Fruit fly (Drosophila melanogaster) whole organism, wandering third instar larva: ENCODE results near the gene CG5255.

Source experiments
- Abd-B ChIP-seq: fragments of >200 bp; optimal IDR thresholded peaks from 2 replicates; lab custom pipeline; 2017; ENCODE audit warnings: missing biosample characterization, missing genetic modification characterization
- CG32264 ChIP-seq: fragments of 200-800 bp; sonication (Bioruptor generic); optimal IDR thresholded peaks from 2 replicates; lab custom pipeline; 2016; ENCODE audit warnings: missing biosample characterization, missing genetic modification characterization
- CG9705 ChIP-seq: fragments of 200-800 bp; sonication (Bioruptor generic); optimal IDR thresholded peaks from 2 replicates; lab custom pipeline; 2018; ENCODE audit warnings: missing biosample characterization, mild to moderate bottlenecking, missing genetic modification characterization
- CrebA ChIP-seq: fragments of 200-800 bp; sonication (Bioruptor generic); optimal IDR thresholded peaks from 2 replicates; lab custom pipeline; 2016; ENCODE audit warnings: missing biosample characterization, mild to moderate bottlenecking, missing genetic modification characterization, borderline replicate concordance
- Dfd ChIP-seq: fragments of >200 bp; optimal IDR thresholded peaks from 2 replicates; lab custom pipeline; 2017; ENCODE audit warnings: missing biosample characterization, missing genetic modification characterization
- Dif ChIP-seq: fragments of 200-275, 200-300 bp; sonication (Bioruptor generic); optimal IDR thresholded peaks from 2 replicates; lab custom pipeline; 2018; ENCODE audit warnings: missing biosample characterization, missing genetic modification characterization; ENCODE audit not compliant: partially characterized antibody
- GATAd ChIP-seq: sonication (Bioruptor generic); optimal IDR thresholded peaks from 2 replicates; lab custom pipeline; 2016; ENCODE audit warnings: missing biosample characterization, missing genetic modification characterization
- HLH106 ChIP-seq: fragments of 200-800 bp; optimal IDR thresholded peaks from 3 replicates; lab custom pipeline; 2019; ENCODE audit warnings: missing biosample characterization, mild to moderate bottlenecking, missing genetic modification characterization, moderate library complexity
- Hnf4 ChIP-seq: fragments of 200-800 bp; sonication (Bioruptor generic); optimal IDR thresholded peaks from 2 replicates; lab custom pipeline; 2016; ENCODE audit warnings: missing biosample characterization, mild to moderate bottlenecking, missing genetic modification characterization
- Hr78 ChIP-seq: fragments of >200 bp; optimal IDR thresholded peaks from 2 replicates; lab custom pipeline; 2017; ENCODE audit warnings: missing biosample characterization, missing genetic modification characterization
- Hr83 ChIP-seq: fragments of 200-300 bp; sonication (Bioruptor generic); optimal IDR thresholded peaks from 2 replicates; lab custom pipeline; 2016; ENCODE audit warnings: missing biosample characterization, mild to moderate bottlenecking, missing genetic modification characterization, moderate library complexity; ENCODE audit not compliant: poor library complexity, severe bottlenecking
- Jra ChIP-seq: sonication (Bioruptor generic); optimal IDR thresholded peaks from 2 replicates; lab custom pipeline; 2016; ENCODE audit warnings: missing biosample characterization, missing genetic modification characterization
- Mio ChIP-seq: sonication (Bioruptor generic); optimal IDR thresholded peaks from 2 replicates; lab custom pipeline; 2016; ENCODE audit warnings: missing biosample characterization, missing genetic modification characterization
- Myc ChIP-seq: fragments of >200 bp; optimal IDR thresholded peaks from 2 replicates; lab custom pipeline; 2017
- N ChIP-seq: fragments of >200 bp; optimal IDR thresholded peaks from 2 replicates; lab custom pipeline; 2018; ENCODE audit warnings: missing biosample characterization, missing external identifiers, missing genetic modification characterization
- OdsH ChIP-seq: fragments of 200-800 bp; sonication (Bioruptor generic); optimal IDR thresholded peaks from 2 replicates; lab custom pipeline; 2016; ENCODE audit warnings: missing biosample characterization, mild to moderate bottlenecking, missing genetic modification characterization
- Rel ChIP-seq, 2 experiments: fragments of 200-800 bp; sonication (Bioruptor generic) in 1 of 2; optimal IDR thresholded peaks; 2 replicates in 1 of 2; 3 replicates in 1 of 2; lab custom pipeline; 2016 to 2019; ENCODE audit warnings: mild to moderate bottlenecking in 2 of 2, missing biosample characterization in 2 of 2, missing genetic modification characterization in 2 of 2, moderate library complexity in 1 of 2
- Sp1 ChIP-seq: fragments of 200-800 bp; sonication (Bioruptor generic); optimal IDR thresholded peaks from 3 replicates; lab custom pipeline; 2019; ENCODE audit warnings: missing biosample characterization, mild to moderate bottlenecking, missing genetic modification characterization, moderate library complexity
- Vsx2 ChIP-seq: fragments of 200-300, 225-300 bp; sonication (Bioruptor generic); optimal IDR thresholded peaks from 2 replicates; lab custom pipeline; 2018; ENCODE audit warnings: missing biosample characterization, missing genetic modification characterization; ENCODE audit not compliant: partially characterized antibody
- brk ChIP-seq: fragments of 200-800 bp; sonication (Bioruptor generic); optimal IDR thresholded peaks from 2 replicates; lab custom pipeline; 2016; ENCODE audit warnings: missing biosample characterization, mild to moderate bottlenecking, missing genetic modification characterization
- dl ChIP-seq, 2 experiments: fragments of 175-275, 200-275 bp in 1 of 2; fragments of 200-275 bp in 1 of 2; sonication (Bioruptor generic); optimal IDR thresholded peaks; lab custom pipeline; 2018; ENCODE audit warnings: mild to moderate bottlenecking in 2 of 2, missing biosample characterization in 2 of 2, missing genetic modification characterization in 2 of 2, moderate library complexity in 2 of 2; ENCODE audit not compliant: partially characterized antibody in 2 of 2, insufficient read depth in 1 of 2
- dmrt93B ChIP-seq: fragments of 200-800 bp; sonication (Bioruptor generic); optimal IDR thresholded peaks from 2 replicates; lab custom pipeline; 2018; ENCODE audit warnings: missing biosample characterization, mild to moderate bottlenecking, missing genetic modification characterization
- dsf ChIP-seq: sonication (Bioruptor generic); optimal IDR thresholded peaks from 2 replicates; lab custom pipeline; 2016; ENCODE audit warnings: missing biosample characterization, missing genetic modification characterization, borderline replicate concordance
- ey ChIP-seq: fragments of 200-800 bp; sonication (Bioruptor generic); optimal IDR thresholded peaks from 2 replicates; lab custom pipeline; 2016; ENCODE audit warnings: missing biosample characterization, missing genetic modification characterization
- foxo ChIP-seq, 2 experiments: fragments of 200-800 bp; sonication (Bioruptor generic); optimal IDR thresholded peaks; 2 replicates in 1 of 2; 3 replicates in 1 of 2; lab custom pipeline; 2016 to 2017; ENCODE audit warnings: missing biosample characterization in 2 of 2, missing genetic modification characterization in 2 of 2
- fru ChIP-seq: fragments of 200-800 bp; sonication (Bioruptor generic); optimal IDR thresholded peaks from 3 replicates; lab custom pipeline; 2016; ENCODE audit warnings: missing biosample characterization, mild to moderate bottlenecking, missing genetic modification characterization
- h ChIP-seq: fragments of 200-800 bp; sonication (Bioruptor generic); optimal IDR thresholded peaks from 3 replicates; lab custom pipeline; 2016; ENCODE audit warnings: missing biosample characterization, mild to moderate bottlenecking, missing genetic modification characterization
- jim ChIP-seq: fragments of 175-275, 200-325 bp; sonication (Bioruptor generic); optimal IDR thresholded peaks from 2 replicates; lab custom pipeline; 2016; ENCODE audit warnings: missing biosample characterization, mild to moderate bottlenecking, missing genetic modification characterization
- pan ChIP-seq: fragments of >200 bp; optimal IDR thresholded peaks from 2 replicates; lab custom pipeline; 2017
- psq ChIP-seq: fragments of 200-800 bp; sonication (Bioruptor generic); optimal IDR thresholded peaks from 3 replicates; lab custom pipeline; 2017; ENCODE audit warnings: missing biosample characterization, mild to moderate bottlenecking, missing genetic modification characterization, moderate library complexity
- rgr ChIP-seq: fragments of 200-800 bp; sonication (Bioruptor generic); optimal IDR thresholded peaks from 3 replicates; lab custom pipeline; 2016; ENCODE audit warnings: missing biosample characterization, mild to moderate bottlenecking, missing genetic modification characterization
- sage ChIP-seq: fragments of 200-800 bp; sonication (Bioruptor generic); optimal IDR thresholded peaks from 2 replicates; lab custom pipeline; 2016; ENCODE audit warnings: missing biosample characterization, mild to moderate bottlenecking, missing genetic modification characterization
- sv ChIP-seq: fragments of 200-800 bp; sonication (Bioruptor generic); optimal IDR thresholded peaks from 3 replicates; lab custom pipeline; 2016; ENCODE audit warnings: missing biosample characterization, missing genetic modification characterization
- tai ChIP-seq: sonication (Bioruptor generic); optimal IDR thresholded peaks from 2 replicates; lab custom pipeline; 2016; ENCODE audit warnings: missing biosample characterization, missing genetic modification characterization
- usp ChIP-seq: fragments of >200 bp; optimal IDR thresholded peaks from 2 replicates; lab custom pipeline; 2017; ENCODE audit warnings: missing biosample characterization, missing genetic modification characterization
- woc ChIP-seq: sonication (Bioruptor generic); optimal IDR thresholded peaks from 2 replicates; lab custom pipeline; 2016; ENCODE audit warnings: missing biosample characterization, mild to moderate bottlenecking, missing genetic modification characterization

CG5255 gene

dm6 chr3R:17137593-17137992 lies at the start of gene CG5255:
CG5255 (plus strand) TSS chr3R:17137893.
- TF ChIP-seq tai (GFP tag; lab: Kevin White, UChicago) (no peak), Hnf4 (GFP tag; lab: Kevin White, UChicago) (no peak), sv (GFP tag; lab: Kevin White, UChicago) (no peak), Dfd (GFP tag; lab: Kevin White, UChicago) (no peak), dl (GFP tag; optimal IDR thresholded peaks at IDR 0.05; lab: Kevin White, UChicago; ENCODE audit: insufficient read depth in 1 of 2, partially characterized antibody in 2 of 2) (no peak), N (no peak)

DNA sequence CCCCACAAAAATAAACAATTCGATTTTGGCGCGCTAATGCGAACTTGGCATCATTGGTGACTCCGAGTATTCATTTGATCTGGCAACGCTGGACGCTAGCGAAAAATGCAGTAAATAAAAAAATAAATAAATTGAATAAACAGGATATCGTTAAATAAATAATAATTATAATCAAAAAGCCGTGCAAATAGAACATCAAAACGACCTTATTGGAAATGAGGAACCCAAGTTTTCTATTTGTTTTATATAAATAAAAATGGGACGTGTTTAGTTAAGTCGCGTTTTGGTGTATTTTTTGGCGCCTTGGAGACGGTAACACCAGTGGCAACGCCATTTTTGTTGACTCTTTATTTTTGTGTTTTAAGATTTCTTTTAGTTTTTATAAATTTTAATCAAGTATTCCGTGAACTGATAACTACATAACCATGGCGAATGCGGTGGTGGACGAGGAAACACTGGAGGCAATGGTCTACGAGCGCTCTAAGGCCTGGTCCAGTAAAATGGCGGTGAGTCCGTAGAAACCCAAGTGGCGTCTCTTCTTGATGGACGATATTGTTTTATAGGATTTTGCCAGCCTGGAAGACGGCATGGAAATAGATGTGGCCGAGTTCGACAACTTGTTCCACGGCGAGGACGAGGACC lies 49.6 kb upstream of the CG5255 start, which contains the start of gene cal1:
TSS of gene cal1 (plus strand) at position 304 of the 642 bp plus-strand sequence.
- TF ChIP-seq Dif (GFP tag; lab: Kevin White, UChicago) (peak; percentile 32), rgr (GFP tag; lab: Kevin White, UChicago) (no peak), Rel (GFP tag; optimal IDR thresholded peaks at IDR 0.05; lab: Kevin White, UChicago) (no peak), Rel (tag; optimal IDR thresholded peaks at IDR 0.05; lab: Kevin White, UChicago) (peak; percentile 83)
- TF ChIP-seq, all 38 proteins: peak for 2

- TF ChIP-seq Myc (lab: Kevin White, UChicago) (peak; percentile 58), CrebA (GFP tag; lab: Kevin White, UChicago) (no peak)
Measured at dm6 chr3R:17108881-17109280, 28.8 kb upstream of the CG5255 start.

DNA sequence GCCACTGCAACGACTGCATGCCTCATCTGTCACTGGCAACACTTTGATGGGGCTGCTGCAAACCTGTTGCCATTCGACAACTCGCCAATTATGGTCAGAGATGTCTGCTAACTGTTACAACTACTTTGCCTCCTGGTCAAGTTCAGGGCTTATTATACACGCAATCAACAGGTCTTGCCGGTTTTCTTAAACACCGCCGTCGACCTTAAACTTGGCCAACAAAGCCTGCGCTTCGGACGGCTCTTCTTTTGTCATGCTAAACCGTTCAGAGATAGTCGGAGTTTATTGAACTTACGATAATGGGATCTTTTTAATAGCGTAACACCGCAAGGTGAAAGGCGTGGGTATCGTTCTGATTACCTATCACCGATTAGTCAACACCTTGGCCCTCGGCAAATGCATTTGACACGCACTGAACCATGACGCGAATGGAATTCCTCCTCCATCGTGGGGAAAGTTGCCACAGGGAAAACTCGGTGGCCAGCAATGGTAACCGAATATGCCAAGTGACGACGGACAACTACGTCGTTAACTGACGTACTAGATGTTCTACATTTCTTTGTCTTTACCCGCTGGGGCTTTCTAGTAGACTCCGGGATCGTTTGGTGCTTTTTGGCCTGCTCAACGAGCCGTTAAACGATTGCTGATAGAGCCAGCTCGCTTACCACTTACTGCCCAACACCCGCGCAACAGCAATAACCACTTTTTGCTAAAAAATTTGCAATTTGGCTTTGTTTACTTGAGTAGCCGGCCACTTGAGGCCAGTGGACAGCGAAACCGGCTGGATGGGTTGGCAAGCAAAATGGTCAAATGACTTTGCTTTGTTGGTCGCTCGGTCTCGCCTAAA lies 26.6 kb upstream of the CG5255 start:
- TF ChIP-seq jim (GFP tag; lab: Kevin White, UChicago) (no peak), h (GFP tag; lab: Kevin White, UChicago) (peak; percentile 58), Vsx2 (GFP tag; lab: Kevin White, UChicago) (peak; percentile 35), Rel (GFP tag; optimal IDR thresholded peaks at IDR 0.05; lab: Kevin White, UChicago) (no peak), Rel (tag; optimal IDR thresholded peaks at IDR 0.05; lab: Kevin White, UChicago) (peak; percentile 62)

DNA sequence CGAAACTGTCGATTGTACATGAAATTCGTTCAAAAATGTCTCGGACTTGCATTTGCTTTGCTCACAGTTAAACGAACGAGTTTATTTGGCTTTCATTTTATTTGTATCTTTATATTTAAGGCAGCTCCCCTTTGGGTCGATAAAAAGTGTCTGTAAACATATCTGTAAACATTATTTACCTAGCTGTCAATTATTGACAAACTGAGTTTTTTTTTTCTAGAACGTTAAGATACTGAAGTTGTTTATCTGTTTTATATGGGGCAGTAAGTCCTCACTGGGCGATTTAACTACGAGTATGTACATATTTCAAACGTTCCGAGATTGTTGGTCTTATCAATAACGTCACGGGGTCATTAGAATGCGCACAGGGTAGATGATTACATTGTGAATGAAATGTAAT lies 22.0 kb upstream of the CG5255 start:
- TF ChIP-seq Dif (GFP tag; lab: Kevin White, UChicago) (no peak), CrebA (GFP tag; lab: Kevin White, UChicago) (no peak), dl (GFP tag; optimal IDR thresholded peaks at IDR 0.05; lab: Kevin White, UChicago; ENCODE audit: insufficient read depth in 1 of 2, partially characterized antibody in 2 of 2) (no peak), Hr78 (GFP tag; lab: Kevin White, UChicago) (no peak), tai (GFP tag; lab: Kevin White, UChicago) (no peak), dmrt93B (GFP tag; lab: Kevin White, UChicago) (no peak), Myc (lab: Kevin White, UChicago) (no peak), OdsH (GFP tag; lab: Kevin White, UChicago) (no peak), CG9705 (GFP tag; lab: Kevin White, UChicago) (no peak), pan (lab: Kevin White, UChicago) (no peak), rgr (GFP tag; lab: Kevin White, UChicago) (no peak), Abd-B (GFP tag; lab: Kevin White, UChicago) (no peak), N (no peak), foxo (GFP tag; optimal IDR thresholded peaks at IDR 0.05; lab: Kevin White, UChicago) (no peak), fru (no peak), usp (GFP tag; lab: Kevin White, UChicago) (no peak), Hnf4 (GFP tag; lab: Kevin White, UChicago) (peak; percentile 3), Dfd (GFP tag; lab: Kevin White, UChicago) (no peak), Jra (no peak), sv (GFP tag; lab: Kevin White, UChicago) (no peak), Sp1 (GFP tag; lab: Kevin White, UChicago) (no peak), woc (GFP tag; lab: Kevin White, UChicago) (no peak), Hr83 (peak; percentile 61), Mio (GFP tag; lab: Kevin White, UChicago) (no peak), psq (GFP tag; lab: Kevin White, UChicago) (no peak), Vsx2 (GFP tag; lab: Kevin White, UChicago) (no peak), sage (peak; percentile 42), brk (GFP tag; lab: Kevin White, UChicago) (peak; percentile 24), h (GFP tag; lab: Kevin White, UChicago) (peak; percentile 40), GATAd (no peak), Rel (GFP tag; optimal IDR thresholded peaks at IDR 0.05; lab: Kevin White, UChicago) (no peak), Rel (tag; optimal IDR thresholded peaks at IDR 0.05; lab: Kevin White, UChicago) (no peak), jim (GFP tag; lab: Kevin White, UChicago) (no peak), CG32264 (GFP tag; lab: Kevin White, UChicago) (no peak), ey (GFP tag; lab: Kevin White, UChicago) (no peak), dsf (GFP tag; lab: Kevin White, UChicago) (no peak), HLH106 (tag; lab: Kevin White, UChicago) (no peak)
